ENCODE assay signal across 2 worm cellular contexts in the genomic region with DNA sequence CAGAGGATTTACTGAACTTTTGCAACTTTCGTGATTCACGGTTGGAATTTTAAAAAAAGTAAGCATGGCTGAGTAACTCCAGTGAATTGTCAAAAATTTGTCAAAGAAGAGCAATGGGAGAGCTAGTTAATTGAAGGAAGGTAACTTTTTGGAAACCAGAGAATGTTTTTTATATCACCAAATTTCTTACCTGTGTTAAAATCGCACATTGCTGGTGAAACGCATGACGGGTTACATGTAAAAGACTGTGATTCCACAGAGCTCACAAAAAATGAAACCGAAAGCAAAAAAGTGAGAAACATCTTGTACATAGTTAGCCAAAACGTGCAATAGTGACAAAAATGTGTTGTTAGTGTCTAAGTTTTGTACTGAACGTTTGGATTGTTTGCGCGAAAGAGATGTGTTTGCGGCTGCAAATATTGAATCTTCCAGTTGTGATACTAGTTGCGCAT.
A peak's percentile ranks its signal among the peaks of the same experiment; 100 is the strongest.
TF ChIP-seq lines count a peak whose summit lies in the region.

A gene (minus strand): TSS at position 402 of the 452 bp plus-strand sequence.

TF ChIP-seq in whole organism, L3 larva, 47 proteins besides CTCF, POLR2A, EP300 and RAD21:
- peak; percentile 66 for TF ChIP-seq pha-4 (tag; optimal IDR thresholded peaks at IDR 0.05; lab: Kevin White, UChicago)
- no peak for TF ChIP-seq pqm-1 (tag; optimal IDR thresholded peaks at IDR 0.05; lab: Kevin White, UChicago)
- no peak for TF ChIP-seq skn-1 (tag; optimal IDR thresholded peaks at IDR 0.05; lab: Kevin White, UChicago)

TF ChIP-seq in whole organism, L4 larva, 104 proteins besides CTCF, POLR2A, EP300 and RAD21:
- TF ChIP-seq nhr-237 (tag; optimal IDR thresholded peaks at IDR 0.05; lab: Kevin White, UChicago) = no peak
- TF ChIP-seq daf-16 (GFP tag; optimal IDR thresholded peaks at IDR 0.05; lab: Kevin White, UChicago) = no peak
- no peak for TF ChIP-seq daf-16 (tag; optimal IDR thresholded peaks at IDR 0.05; lab: Kevin White, UChicago)
- no peak for TF ChIP-seq F49E8.2 (tag; optimal IDR thresholded peaks at IDR 0.05; lab: Kevin White, UChicago; ENCODE audit: borderline replicate concordance)
- TF ChIP-seq unc-62 (GFP tag; optimal IDR thresholded peaks at IDR 0.05 in 1 of 2; lab: Kevin White, UChicago) = peak in 1 of 2 experiments; percentile 83
- no peak for TF ChIP-seq unc-62 (tag; optimal IDR thresholded peaks at IDR 0.05; lab: Kevin White, UChicago)
- TF ChIP-seq nhr-102 (tag; optimal IDR thresholded peaks at IDR 0.05; lab: Kevin White, UChicago) = no peak
- TF ChIP-seq daf-12 (tag; optimal IDR thresholded peaks at IDR 0.05; lab: Kevin White, UChicago) = no peak
- no peak for TF ChIP-seq arid-1 (GFP tag; conservative IDR thresholded peaks at IDR 0.05; lab: Robert Waterston, UW)
- TF ChIP-seq unc-130 (GFP tag; optimal IDR thresholded peaks at IDR 0.05; lab: Kevin White, UChicago) = no peak
- no peak for TF ChIP-seq hlh-11 (tag; optimal IDR thresholded peaks at IDR 0.05; lab: Kevin White, UChicago)
- TF ChIP-seq attf-4 (tag; optimal IDR thresholded peaks at IDR 0.05; lab: Kevin White, UChicago) = no peak
- TF ChIP-seq zag-1 (tag; optimal IDR thresholded peaks at IDR 0.05; lab: Kevin White, UChicago) = no peak
- peak; percentile 81 for TF ChIP-seq aha-1 (tag; lab: Kevin White, UChicago)
- TF ChIP-seq ctbp-1 (GFP tag; IDR thresholded peaks at IDR 0.05; lab: Robert Waterston, UW) = no peak
- TF ChIP-seq Y105C5A.15 (GFP tag; IDR thresholded peaks at IDR 0.05; lab: Robert Waterston, UW) = no peak
- no peak for TF ChIP-seq lsy-2 (tag; optimal IDR thresholded peaks at IDR 0.05; lab: Kevin White, UChicago)
